Fruit fly (Drosophila melanogaster) whole organism, embryonic: ENCODE measurements around the gene CG8191.

ENCODE experiments used
- B-H1 ChIP-seq: fragments of 200-800 bp; sonication (Bioruptor generic); IDR thresholded peaks from 3 replicates; pipeline ENCODE4 v1.3.6; 2022; ENCODE audit warnings: missing biosample characterization, missing genetic modification characterization
- Bgb ChIP-seq: fragments of 200-800 bp; sonication (Bioruptor generic); IDR thresholded peaks from 2 replicates; pipeline ENCODE4 v1.3.6; 2022; ENCODE audit warnings: missing biosample characterization, missing genetic modification characterization; ENCODE audit not compliant: partially characterized antibody
- Bteb2 ChIP-seq: fragments of 200-800 bp; sonication (Bioruptor generic); optimal IDR thresholded peaks from 2 replicates; lab custom pipeline; 2016; ENCODE audit warnings: missing biosample characterization, missing genetic modification characterization
- CG10274 ChIP-seq: fragments of 200-800 bp; sonication (Bioruptor generic); optimal IDR thresholded peaks from 3 replicates; lab custom pipeline; 2017; ENCODE audit warnings: missing biosample characterization, mild to moderate bottlenecking, missing genetic modification characterization
- CG11696 ChIP-seq: fragments of 200-800 bp; sonication (Bioruptor generic); IDR thresholded peaks from 2 replicates; pipeline ENCODE4 v1.3.6; 2022; ENCODE audit warnings: missing biosample characterization, missing genetic modification characterization
- CG13296 ChIP-seq: fragments of 200-800 bp; sonication (Bioruptor generic); optimal IDR thresholded peaks from 3 replicates; lab custom pipeline; 2018; ENCODE audit warnings: missing biosample characterization, mild to moderate bottlenecking, missing genetic modification characterization
- CG13624 ChIP-seq: fragments of 200-800 bp; sonication (Bioruptor generic); optimal IDR thresholded peaks from 2 replicates; lab custom pipeline; 2016; ENCODE audit warnings: missing biosample characterization, missing genetic modification characterization
- CG13894 ChIP-seq: fragments of 200-800 bp; sonication (Bioruptor generic); optimal IDR thresholded peaks from 3 replicates; lab custom pipeline; 2018; ENCODE audit warnings: missing biosample characterization, mild to moderate bottlenecking, missing genetic modification characterization, moderate library complexity
- CG15269 ChIP-seq: fragments of 200-800 bp; sonication (Bioruptor generic); optimal IDR thresholded peaks from 2 replicates; lab custom pipeline; 2018; ENCODE audit warnings: missing biosample characterization, mild to moderate bottlenecking, missing genetic modification characterization, moderate library complexity
- CG15479 ChIP-seq: fragments of 200-800 bp; sonication (Bioruptor generic); optimal IDR thresholded peaks from 3 replicates; lab custom pipeline; 2019; ENCODE audit warnings: missing biosample characterization, mild to moderate bottlenecking, missing genetic modification characterization, moderate library complexity
- CG15601 ChIP-seq: fragments of 200-800 bp; sonication (Bioruptor generic); optimal IDR thresholded peaks from 3 replicates; lab custom pipeline; 2019; ENCODE audit warnings: missing biosample characterization, mild to moderate bottlenecking, missing genetic modification characterization, moderate library complexity
- CG17912 ChIP-seq: fragments of 200-800 bp; sonication (Bioruptor generic); optimal IDR thresholded peaks from 2 replicates; lab custom pipeline; 2018; ENCODE audit warnings: missing biosample characterization, mild to moderate bottlenecking, missing genetic modification characterization
- CG18599 ChIP-seq: fragments of 200-800 bp; sonication (Bioruptor generic); optimal IDR thresholded peaks from 3 replicates; lab custom pipeline; 2017; ENCODE audit warnings: missing biosample characterization, missing genetic modification characterization, mild to moderate bottlenecking, moderate library complexity, missing genetic modification reagents
- CG30020 ChIP-seq: fragments of 200-800 bp; optimal IDR thresholded peaks from 2 replicates; lab custom pipeline; 2019; ENCODE audit warnings: missing biosample characterization, mild to moderate bottlenecking, missing genetic modification characterization, moderate library complexity
- CG32532 ChIP-seq: fragments of 200-800 bp; sonication (Bioruptor generic); IDR thresholded peaks from 2 replicates; pipeline ENCODE4 v1.3.6; 2022; ENCODE audit warnings: missing biosample characterization, missing genetic modification characterization
- CG5953 ChIP-seq: fragments of 200-800 bp; sonication (Bioruptor generic); IDR thresholded peaks from 2 replicates; pipeline ENCODE4 v1.3.6; 2022; ENCODE audit warnings: missing biosample characterization, missing genetic modification characterization
- CG6791 ChIP-seq: fragments of 200-800 bp; sonication (Bioruptor generic); IDR thresholded peaks from 3 replicates; pipeline ENCODE4 v1.3.6; 2022; ENCODE audit warnings: missing biosample characterization, missing genetic modification characterization; ENCODE audit not compliant: partially characterized antibody
- CG9876 ChIP-seq: fragments of 200-800 bp; sonication (Bioruptor generic); optimal IDR thresholded peaks from 2 replicates; lab custom pipeline; 2016; ENCODE audit warnings: missing biosample characterization, missing genetic modification characterization
- Dek ChIP-seq: fragments of 200-800 bp; sonication (Bioruptor generic); optimal IDR thresholded peaks from 3 replicates; lab custom pipeline; 2019; ENCODE audit warnings: missing biosample characterization, mild to moderate bottlenecking, missing genetic modification characterization, moderate library complexity
- Lim3 ChIP-seq: fragments of 200-800 bp; sonication (Bioruptor generic); IDR thresholded peaks from 2 replicates; pipeline ENCODE4 v1.3.6; 2022; ENCODE audit warnings: missing biosample characterization, missing genetic modification characterization
- Nf-YA ChIP-seq: fragments of 200-800 bp; sonication (Bioruptor generic); IDR thresholded peaks from 2 replicates; pipeline ENCODE4 v1.3.6; 2022; ENCODE audit warnings: missing biosample characterization, missing genetic modification characterization
- Nf-YB ChIP-seq: fragments of 200-800 bp; sonication (Bioruptor generic); optimal IDR thresholded peaks from 3 replicates; lab custom pipeline; 2019; ENCODE audit warnings: missing biosample characterization, mild to moderate bottlenecking, missing genetic modification characterization, moderate library complexity
- Poxn ChIP-seq: fragments of 200-800 bp; sonication (Bioruptor generic); IDR thresholded peaks from 2 replicates; pipeline ENCODE4 v1.3.6; 2022; ENCODE audit warnings: missing biosample characterization, missing genetic modification characterization
- Sry-δ ChIP-seq: fragments of 200-800 bp; sonication (Bioruptor generic); optimal IDR thresholded peaks from 2 replicates; lab custom pipeline; 2016; ENCODE audit warnings: missing biosample characterization, missing genetic modification characterization
- Ssrp ChIP-seq: fragments of 200-800 bp; sonication (Bioruptor generic); optimal IDR thresholded peaks from 2 replicates; lab custom pipeline; 2018; ENCODE audit warnings: missing biosample characterization, mild to moderate bottlenecking, missing genetic modification characterization, moderate library complexity
- Taf1 ChIP-seq: fragments of 200-800 bp; sonication (Bioruptor generic); IDR thresholded peaks from 2 replicates; pipeline ENCODE4 v1.3.6; 2022; ENCODE audit warnings: missing biosample characterization, missing genetic modification characterization
- ac ChIP-seq: fragments of 200-800 bp; sonication (Bioruptor generic); optimal IDR thresholded peaks from 3 replicates; lab custom pipeline; 2017; ENCODE audit warnings: missing biosample characterization, mild to moderate bottlenecking, missing genetic modification characterization
- ara ChIP-seq: fragments of 200-800 bp; sonication (Bioruptor generic); IDR thresholded peaks from 2 replicates; pipeline ENCODE4 v1.3.6; 2022; ENCODE audit warnings: missing biosample characterization, missing genetic modification characterization
- bowl ChIP-seq: fragments of 200-800 bp; sonication (Bioruptor generic); IDR thresholded peaks from 2 replicates; pipeline ENCODE4 v1.3.6; 2022; ENCODE audit warnings: missing biosample characterization, missing genetic modification characterization
- bsh ChIP-seq, 2 experiments: fragments of 200-800 bp; sonication (Bioruptor generic); optimal IDR thresholded peaks; 2 replicates each; lab custom pipeline; 2017 to 2018; ENCODE audit warnings: mild to moderate bottlenecking in 2 of 2, missing biosample characterization in 2 of 2, missing genetic modification characterization in 2 of 2, moderate library complexity in 1 of 2
- cato ChIP-seq: fragments of 200-800 bp; sonication (Bioruptor generic); optimal IDR thresholded peaks from 2 replicates; lab custom pipeline; 2016; ENCODE audit warnings: missing biosample characterization, missing genetic modification characterization, borderline replicate concordance
- chm ChIP-seq: fragments of 200-800 bp; sonication (Bioruptor generic); IDR thresholded peaks from 2 replicates; pipeline ENCODE4 v1.3.6; 2022; ENCODE audit warnings: missing biosample characterization, missing genetic modification characterization
- crc ChIP-seq: fragments of 200-800 bp; sonication (Bioruptor generic); optimal IDR thresholded peaks from 2 replicates; lab custom pipeline; 2016; ENCODE audit warnings: missing biosample characterization, missing genetic modification characterization
- dati ChIP-seq: fragments of 200-800 bp; sonication (Bioruptor generic); IDR thresholded peaks from 2 replicates; pipeline ENCODE4 v1.3.6; 2022; ENCODE audit warnings: missing biosample characterization, missing genetic modification characterization
- dimm ChIP-seq: fragments of 200-800 bp; sonication (Bioruptor generic); IDR thresholded peaks from 2 replicates; pipeline ENCODE4 v1.3.6; 2022; ENCODE audit warnings: missing biosample characterization, missing genetic modification characterization
- dm ChIP-seq: fragments of 200-800 bp; sonication (Bioruptor generic); optimal IDR thresholded peaks from 3 replicates; lab custom pipeline; 2016; ENCODE audit warnings: missing biosample characterization, missing genetic modification characterization
- en ChIP-seq: fragments of 200-800 bp; sonication (Bioruptor generic); optimal IDR thresholded peaks from 2 replicates; lab custom pipeline; 2016; ENCODE audit warnings: missing biosample characterization, missing genetic modification characterization
- fd3F ChIP-seq: fragments of 200-800 bp; sonication (Bioruptor generic); optimal IDR thresholded peaks from 2 replicates; lab custom pipeline; 2018; ENCODE audit warnings: missing biosample characterization, mild to moderate bottlenecking, missing genetic modification characterization, moderate library complexity
- gce ChIP-seq: fragments of 200-800 bp; sonication (Bioruptor generic); IDR thresholded peaks from 3 replicates; pipeline ENCODE4 v1.3.6; 2022; ENCODE audit warnings: missing biosample characterization, missing genetic modification characterization
- gfzf ChIP-seq: fragments of 200-800 bp; sonication (Bioruptor generic); optimal IDR thresholded peaks from 2 replicates; lab custom pipeline; 2016; ENCODE audit warnings: missing biosample characterization, mild to moderate bottlenecking, missing genetic modification characterization, moderate library complexity
- grn ChIP-seq: fragments of 200-800 bp; sonication (Bioruptor generic); optimal IDR thresholded peaks from 3 replicates; lab custom pipeline; 2017; ENCODE audit warnings: missing biosample characterization, missing genetic modification characterization
- hkb ChIP-seq, 2 experiments: fragments of 200-800 bp in 1 of 2; fragments of >200 bp in 1 of 2; sonication (Bioruptor generic) in 1 of 2; IDR thresholded peaks in 1 of 2; optimal IDR thresholded peaks in 1 of 2; 2 replicates each; pipeline versions ENCODE4 v1.3.6 to Lab custom; 2017 to 2022; ENCODE audit warnings: missing biosample characterization in 1 of 2, missing genetic modification characterization in 1 of 2
- pan ChIP-seq, 4 experiments: fragments of >200 bp in 3 of 4; fragments of 200-800 bp in 1 of 4; sonication (Bioruptor generic) in 1 of 4; optimal IDR thresholded peaks in 3 of 4; IDR thresholded peaks in 1 of 4; 2 replicates each; pipeline versions ENCODE4 v1.3.6 to Lab custom; 2017 to 2022; ENCODE audit warnings: missing biosample characterization in 2 of 4, missing genetic modification characterization in 2 of 4, mixed read lengths in 1 of 4
- repo ChIP-seq: fragments of 200-800 bp; sonication (Bioruptor generic); optimal IDR thresholded peaks from 2 replicates; lab custom pipeline; 2016; ENCODE audit warnings: missing biosample characterization, missing genetic modification characterization
- rib ChIP-seq: fragments of 200-800 bp; sonication (Bioruptor generic); IDR thresholded peaks from 2 replicates; pipeline ENCODE4 v1.3.6; 2022; ENCODE audit warnings: missing biosample characterization, missing genetic modification characterization
- sens ChIP-seq: fragments of 200-800 bp; sonication (Bioruptor generic); peaks from one replicate; lab custom pipeline; 2016; ENCODE audit warnings: missing biosample characterization, missing genetic modification characterization
- shn ChIP-seq: fragments of 200-800 bp; sonication (Bioruptor generic); optimal IDR thresholded peaks from 3 replicates; lab custom pipeline; 2016; ENCODE audit warnings: missing biosample characterization, missing genetic modification characterization
- sisA ChIP-seq: fragments of 200-800 bp; sonication (Bioruptor generic); IDR thresholded peaks from 2 replicates; pipeline ENCODE4 v1.3.6; 2022; ENCODE audit warnings: missing biosample characterization, missing genetic modification characterization
- wor ChIP-seq: fragments of 200-800 bp; sonication (Bioruptor generic); IDR thresholded peaks from 2 replicates; pipeline ENCODE4 v1.3.6; 2022; ENCODE audit warnings: missing biosample characterization, missing genetic modification characterization
- zf30C ChIP-seq: fragments of 200-800 bp; sonication (Bioruptor generic); optimal IDR thresholded peaks from 3 replicates; lab custom pipeline; 2018; ENCODE audit warnings: missing biosample characterization, mild to moderate bottlenecking, missing genetic modification characterization

CG8191 gene

dm6 chrX:15703720-15704206, 28.2 kb upstream of the CG8191 start, which contains the start of the genes Pis and Hap40 (continued):
- TF ChIP-seq cato (GFP tag; lab: Kevin White, UChicago), result peak; percentile 46
- no peak for TF ChIP-seq repo (GFP tag; lab: Kevin White, UChicago)
- peak; percentile 91 for TF ChIP-seq sens (GFP tag; lab: Kevin White, UChicago)
- TF ChIP-seq CG13624 (GFP tag; lab: Kevin White, UChicago), result no peak
- TF ChIP-seq shn (GFP tag; lab: Kevin White, UChicago), result peak; percentile 41
- peak; percentile 78 for TF ChIP-seq Ssrp (tag; lab: Kevin White, UChicago)
- TF ChIP-seq Poxn (GFP tag; lab: Robert Waterston, UW), result peak; percentile 35; the same call in 1 of the 2 replicates
- peak in 1 of 2 experiments; percentile 69 for TF ChIP-seq bsh (GFP tag; optimal IDR thresholded peaks at IDR 0.05; lab: Kevin White, UChicago)
- peak; percentile 70 for TF ChIP-seq sisA (GFP tag; lab: Robert Waterston, UW)
- TF ChIP-seq CG17912, result no peak
- TF ChIP-seq zf30C (GFP tag; lab: Kevin White, UChicago), result peak; percentile 0
- TF ChIP-seq dimm, result 0 out of 2 replicates have a peak, but pooled peaks have one; percentile 15
- no peak for TF ChIP-seq bowl (GFP tag; lab: Robert Waterston, UW)
- TF ChIP-seq Nf-YA (GFP tag; lab: Robert Waterston, UW), result no peak
- peak; percentile 29 for TF ChIP-seq Nf-YB (GFP tag; lab: Kevin White, UChicago)
- TF ChIP-seq B-H1 (GFP tag; lab: Robert Waterston, UW), result peak; percentile 44; the same call in 1 of the 3 replicates
- TF ChIP-seq Dek (tag; lab: Kevin White, UChicago), result peak; percentile 70
- TF ChIP-seq dati, result no peak
- no peak for TF ChIP-seq CG18599
- no peak; the same call in 1 of the 2 replicates for TF ChIP-seq Taf1 (GFP tag; lab: Robert Waterston, UW)
- peak; percentile 78 for TF ChIP-seq CG15269 (tag; lab: Kevin White, UChicago)
- no peak for TF ChIP-seq ac
- TF ChIP-seq CG11696 (GFP tag; lab: Robert Waterston, UW), result no peak
- peak; percentile 76 for TF ChIP-seq gfzf (GFP tag; lab: Kevin White, UChicago)
- TF ChIP-seq en, result no peak
- no peak for TF ChIP-seq chm (GFP tag; lab: Robert Waterston, UW)
- no peak for TF ChIP-seq ara (GFP tag; lab: Robert Waterston, UW)
- TF ChIP-seq CG15479 (GFP tag; lab: Kevin White, UChicago), result no peak
- no peak for TF ChIP-seq CG9876 (GFP tag; lab: Kevin White, UChicago)
- TF ChIP-seq crc, result no peak
- no peak for TF ChIP-seq Sry-δ (GFP tag; lab: Kevin White, UChicago)
- TF ChIP-seq CG10274 (GFP tag; lab: Kevin White, UChicago), result no peak
- TF ChIP-seq grn (GFP tag; lab: Kevin White, UChicago), result no peak
- peak; percentile 64 for TF ChIP-seq wor (GFP tag; lab: Robert Waterston, UW)
- no peak for TF ChIP-seq gce (GFP tag; lab: Robert Waterston, UW)
- TF ChIP-seq CG13296 (GFP tag; lab: Kevin White, UChicago), result peak; percentile 24
- no peak for TF ChIP-seq Lim3 (GFP tag; lab: Robert Waterston, UW)
- TF ChIP-seq Bgb (GFP tag; lab: Robert Waterston, UW), result no peak
- no peak for TF ChIP-seq rib (GFP tag; lab: Robert Waterston, UW)
- no peak for TF ChIP-seq Bteb2
- peak; percentile 93 for TF ChIP-seq CG30020 (tag; lab: Kevin White, UChicago)
- TF ChIP-seq CG5953 (GFP tag; lab: Robert Waterston, UW), result no peak
- no peak for TF ChIP-seq pan (optimal IDR thresholded peaks at IDR 0.05; lab: Kevin White, UChicago)
- TF ChIP-seq pan (GFP tag; optimal IDR thresholded peaks at IDR 0.05 in 1 of 2, IDR thresholded peaks at IDR 0.05 in 1 of 2), result peak in 1 of 2 experiments; percentile 53
- TF ChIP-seq hkb (optimal IDR thresholded peaks at IDR 0.05; lab: Kevin White, UChicago), result peak; percentile 88
- no peak for TF ChIP-seq hkb (GFP tag; IDR thresholded peaks at IDR 0.05; lab: Robert Waterston, UW)
- peak; percentile 76 for TF ChIP-seq CG32532 (GFP tag; lab: Robert Waterston, UW)
- TF ChIP-seq fd3F (GFP tag; lab: Kevin White, UChicago), result peak; percentile 73
- TF ChIP-seq dm (GFP tag; lab: Kevin White, UChicago), result no peak
- TF ChIP-seq CG15601 (tag; lab: Kevin White, UChicago), result peak; percentile 90
- no peak for TF ChIP-seq CG6791 (GFP tag; lab: Robert Waterston, UW)
- peak; percentile 74 for TF ChIP-seq CG13894 (tag; lab: Kevin White, UChicago)
